Fruit fly (Drosophila melanogaster) whole organism, prepupa: ENCODE measurements around the gene GramD1B.
A peak's percentile ranks its signal among the peaks of the same experiment; 100 is the strongest.

ENCODE experiments used
- Blimp-1 ChIP-seq: fragments of 200-800 bp; sonication (Bioruptor generic); optimal IDR thresholded peaks from 3 replicates; lab custom pipeline; 2017; ENCODE audit warnings: missing biosample characterization, missing genetic modification characterization, mild to moderate bottlenecking, moderate library complexity, missing genetic modification reagents
- CG11762 ChIP-seq: fragments of 200-800 bp; sonication (Bioruptor generic); optimal IDR thresholded peaks from 3 replicates; lab custom pipeline; 2016; ENCODE audit warnings: missing biosample characterization, missing genetic modification characterization; ENCODE audit not compliant: insufficient read depth
- CG11902 ChIP-seq: fragments of 200-800 bp; sonication (Bioruptor generic); optimal IDR thresholded peaks from 3 replicates; lab custom pipeline; 2016; ENCODE audit warnings: missing biosample characterization, missing genetic modification characterization
- CG15336 ChIP-seq: fragments of 200-800 bp; sonication (Bioruptor generic); IDR thresholded peaks from 2 replicates; pipeline ENCODE4 v1.3.6; 2022; ENCODE audit warnings: missing biosample characterization, missing genetic modification characterization
- CG1621 ChIP-seq: fragments of 200-800 bp; sonication (Bioruptor generic); optimal IDR thresholded peaks from 3 replicates; lab custom pipeline; 2018; ENCODE audit warnings: missing biosample characterization, mild to moderate bottlenecking, missing genetic modification characterization
- CG3032 ChIP-seq: fragments of 200-800 bp; optimal IDR thresholded peaks from 2 replicates; lab custom pipeline; 2019; ENCODE audit warnings: missing biosample characterization, mild to moderate bottlenecking, missing genetic modification characterization, moderate library complexity
- CG32006 ChIP-seq: fragments of 200-800 bp; sonication (Bioruptor generic); optimal IDR thresholded peaks from 3 replicates; lab custom pipeline; 2017; ENCODE audit warnings: missing biosample characterization, mild to moderate bottlenecking, missing genetic modification characterization
- CG34406 ChIP-seq: fragments of 200-800 bp; sonication (Bioruptor generic); optimal IDR thresholded peaks from 3 replicates; lab custom pipeline; 2016; ENCODE audit warnings: missing biosample characterization, missing genetic modification characterization
- CG4318 ChIP-seq: fragments of 200-800 bp; sonication (Bioruptor generic); optimal IDR thresholded peaks from 3 replicates; lab custom pipeline; 2017; ENCODE audit warnings: missing biosample characterization, mild to moderate bottlenecking, missing genetic modification characterization
- CG7368 ChIP-seq: fragments of 200-800 bp; sonication (Bioruptor generic); optimal IDR thresholded peaks from 3 replicates; lab custom pipeline; 2016; ENCODE audit warnings: missing biosample characterization, missing genetic modification characterization
- CG8119 ChIP-seq: fragments of 200-800 bp; sonication (Bioruptor generic); IDR thresholded peaks from 3 replicates; pipeline ENCODE4 v1.3.6; 2022; ENCODE audit warnings: missing biosample characterization, missing genetic modification characterization
- CG8319 ChIP-seq: fragments of 200-800 bp; sonication (Bioruptor generic); optimal IDR thresholded peaks from 3 replicates; lab custom pipeline; 2016; ENCODE audit warnings: missing biosample characterization, missing genetic modification characterization
- CG8632 ChIP-seq: fragments of 200-800 bp; sonication (Bioruptor generic); optimal IDR thresholded peaks from 3 replicates; lab custom pipeline; 2016; ENCODE audit warnings: missing biosample characterization, missing genetic modification characterization
- CG9139 ChIP-seq: fragments of 200-800 bp; sonication (Bioruptor generic); optimal IDR thresholded peaks from 3 replicates; lab custom pipeline; 2017; ENCODE audit warnings: missing biosample characterization, mild to moderate bottlenecking, missing genetic modification characterization
- Eip75B ChIP-seq: fragments of 200-800 bp; sonication (Bioruptor generic); optimal IDR thresholded peaks from 3 replicates; lab custom pipeline; 2016; ENCODE audit warnings: missing biosample characterization, missing genetic modification characterization
- Ets96B ChIP-seq: fragments of 200-800 bp; optimal IDR thresholded peaks from 2 replicates; lab custom pipeline; 2019; ENCODE audit warnings: missing biosample characterization, mild to moderate bottlenecking, missing genetic modification characterization, moderate library complexity
- Gug ChIP-seq: fragments of 200-800 bp; sonication (Bioruptor generic); IDR thresholded peaks from 2 replicates; pipeline ENCODE4 v1.3.6; 2022; ENCODE audit warnings: missing biosample characterization, missing genetic modification characterization
- Hr38 ChIP-seq: sonication (Bioruptor generic); optimal IDR thresholded peaks from 2 replicates; lab custom pipeline; 2016; ENCODE audit warnings: missing biosample characterization, missing genetic modification characterization
- Hr39 ChIP-seq: fragments of 200-800 bp; sonication (Bioruptor generic); optimal IDR thresholded peaks from 2 replicates; lab custom pipeline; 2016; ENCODE audit warnings: missing biosample characterization, missing genetic modification characterization
- Lpt ChIP-seq: fragments of 200-800 bp; sonication (Bioruptor generic); optimal IDR thresholded peaks from 3 replicates; lab custom pipeline; 2016; ENCODE audit warnings: missing biosample characterization, missing genetic modification characterization
- Met ChIP-seq: fragments of 200-800 bp; sonication (Bioruptor generic); optimal IDR thresholded peaks from 3 replicates; lab custom pipeline; 2016; ENCODE audit warnings: missing biosample characterization, missing genetic modification characterization
- OdsH ChIP-seq: fragments of 200-800 bp; sonication (Bioruptor generic); optimal IDR thresholded peaks from 3 replicates; lab custom pipeline; 2016; ENCODE audit warnings: missing biosample characterization, missing genetic modification characterization
- Smox ChIP-seq: fragments of 200-800 bp; sonication (Bioruptor generic); optimal IDR thresholded peaks from 3 replicates; lab custom pipeline; 2016; ENCODE audit warnings: missing biosample characterization, missing genetic modification characterization
- Sox102F ChIP-seq: fragments of 200-800 bp; sonication (Bioruptor generic); optimal IDR thresholded peaks from 2 replicates; lab custom pipeline; 2016; ENCODE audit warnings: missing biosample characterization, mild to moderate bottlenecking, missing genetic modification characterization
- Sox15 ChIP-seq: fragments of 200-800 bp; sonication (Bioruptor generic); optimal IDR thresholded peaks from 3 replicates; lab custom pipeline; 2016; ENCODE audit warnings: missing biosample characterization, missing genetic modification characterization
- cyc ChIP-seq: fragments of 200-800 bp; sonication (Bioruptor generic); optimal IDR thresholded peaks from 3 replicates; lab custom pipeline; 2016; ENCODE audit warnings: missing biosample characterization, missing genetic modification characterization
- dac ChIP-seq: fragments of 200-800 bp; sonication (Bioruptor generic); optimal IDR thresholded peaks from 2 replicates; lab custom pipeline; 2017; ENCODE audit warnings: missing biosample characterization, mild to moderate bottlenecking, missing genetic modification characterization
- eg ChIP-seq: fragments of 200-800 bp; sonication (Bioruptor generic); IDR thresholded peaks from 3 replicates; pipeline ENCODE4 v1.3.6; 2022; ENCODE audit warnings: missing biosample characterization, missing genetic modification characterization
- esn ChIP-seq: fragments of 200-800 bp; sonication (Bioruptor generic); optimal IDR thresholded peaks from 2 replicates; lab custom pipeline; 2016; ENCODE audit warnings: missing biosample characterization, mild to moderate bottlenecking, missing genetic modification characterization, moderate library complexity
- fd59A ChIP-seq: fragments of 200-800 bp; sonication (Bioruptor generic); optimal IDR thresholded peaks from 2 replicates; lab custom pipeline; 2017; ENCODE audit warnings: missing biosample characterization, mild to moderate bottlenecking, missing genetic modification characterization, missing genetic modification reagents
- fd85E ChIP-seq: fragments of 200-800 bp; sonication (Bioruptor generic); optimal IDR thresholded peaks from 3 replicates; lab custom pipeline; 2016; ENCODE audit warnings: missing biosample characterization, missing genetic modification characterization
- lz ChIP-seq: fragments of 200-800 bp; sonication (Bioruptor generic); optimal IDR thresholded peaks from 3 replicates; lab custom pipeline; 2016; ENCODE audit warnings: missing biosample characterization, missing genetic modification characterization
- net ChIP-seq: fragments of 200-800 bp; sonication (Bioruptor generic); optimal IDR thresholded peaks from 3 replicates; lab custom pipeline; 2016; ENCODE audit warnings: missing biosample characterization, missing genetic modification characterization
- salr ChIP-seq, 2 experiments: fragments of 200-800 bp; sonication (Bioruptor generic); optimal IDR thresholded peaks; 3 replicates each; lab custom pipeline; 2016 to 2018; ENCODE audit warnings: missing biosample characterization in 2 of 2, missing genetic modification characterization in 2 of 2, mild to moderate bottlenecking in 1 of 2
- ss ChIP-seq, 2 experiments: fragments of 200-800 bp; sonication (Bioruptor generic); optimal IDR thresholded peaks; 2 replicates in 1 of 2; 3 replicates in 1 of 2; lab custom pipeline; 2017 to 2018; ENCODE audit warnings: mild to moderate bottlenecking in 2 of 2, missing biosample characterization in 2 of 2, missing genetic modification characterization in 2 of 2, moderate library complexity in 1 of 2
- topi ChIP-seq: fragments of 200-800 bp; sonication (Bioruptor generic); optimal IDR thresholded peaks from 3 replicates; lab custom pipeline; 2016; ENCODE audit warnings: missing biosample characterization, missing genetic modification characterization
- vri ChIP-seq: fragments of 200-800 bp; sonication (Bioruptor generic); optimal IDR thresholded peaks from 3 replicates; lab custom pipeline; 2016; ENCODE audit warnings: missing biosample characterization, mild to moderate bottlenecking, missing genetic modification characterization

Gene GramD1B

dm6 chr2L:3416527-3417304, 43.5 kb upstream of the GramD1B start, which contains the start of gene CG31952 (continued):
- TF ChIP-seq net (GFP tag; lab: Kevin White, UChicago) = peak; percentile 51
- no peak for TF ChIP-seq lz (GFP tag; lab: Kevin White, UChicago)
- TF ChIP-seq CG8319 (GFP tag; lab: Kevin White, UChicago) = no peak
- no peak for TF ChIP-seq CG3032 (tag; lab: Kevin White, UChicago)
- no peak for TF ChIP-seq Hr39 (GFP tag; lab: Kevin White, UChicago)
- no peak for TF ChIP-seq Sox102F
- peak; percentile 23 for TF ChIP-seq CG34406
- no peak for TF ChIP-seq Smox (GFP tag; lab: Kevin White, UChicago)
- TF ChIP-seq Lpt (GFP tag; lab: Kevin White, UChicago) = no peak
- TF ChIP-seq fd59A = no peak
- peak; percentile 26 for TF ChIP-seq Sox15 (GFP tag; lab: Kevin White, UChicago)
- no peak for TF ChIP-seq CG4318 (GFP tag; lab: Kevin White, UChicago)
- peak in 1 of 2 experiments; percentile 37 for TF ChIP-seq ss (GFP tag; optimal IDR thresholded peaks at IDR 0.05; lab: Kevin White, UChicago)
- TF ChIP-seq dac = no peak
- peak; percentile 33 for TF ChIP-seq Blimp-1 (GFP tag; lab: Kevin White, UChicago)
- no peak for TF ChIP-seq esn (GFP tag; lab: Kevin White, UChicago)
- no peak for TF ChIP-seq CG32006
- peak; percentile 35 for TF ChIP-seq Ets96B (tag; lab: Kevin White, UChicago)
- TF ChIP-seq CG11902 (GFP tag; lab: Kevin White, UChicago) = peak; percentile 30
- peak; percentile 46 for TF ChIP-seq CG7368
- TF ChIP-seq CG1621 (tag; lab: Kevin White, UChicago) = no peak
- TF ChIP-seq CG11762 = no peak
- TF ChIP-seq salr (GFP tag; optimal IDR thresholded peaks at IDR 0.05; lab: Kevin White, UChicago) = no peak
- peak; percentile 69 for TF ChIP-seq CG15336
- no peak for TF ChIP-seq Met (GFP tag; lab: Kevin White, UChicago)
- TF ChIP-seq CG8632 (GFP tag; lab: Kevin White, UChicago) = peak; percentile 38
- no peak for TF ChIP-seq fd85E (GFP tag; lab: Kevin White, UChicago)
- peak; percentile 30 for TF ChIP-seq topi
- no peak for TF ChIP-seq Gug
- TF ChIP-seq Hr38 (GFP tag; lab: Kevin White, UChicago) = no peak
- no peak for TF ChIP-seq vri (GFP tag; lab: Kevin White, UChicago)
- TF ChIP-seq cyc (GFP tag; lab: Kevin White, UChicago) = no peak
- TF ChIP-seq eg (GFP tag; lab: Robert Waterston, UW) = 0 out of 3 replicates have a peak, but pooled peaks have one; percentile 23
- no peak for TF ChIP-seq CG9139 (GFP tag; lab: Kevin White, UChicago)
- TF ChIP-seq OdsH (GFP tag; lab: Kevin White, UChicago) = peak; percentile 13
- 0 out of 3 replicates have a peak, but pooled peaks have one; percentile 14 for TF ChIP-seq CG8119 (GFP tag; lab: Robert Waterston, UW)

DNA sequence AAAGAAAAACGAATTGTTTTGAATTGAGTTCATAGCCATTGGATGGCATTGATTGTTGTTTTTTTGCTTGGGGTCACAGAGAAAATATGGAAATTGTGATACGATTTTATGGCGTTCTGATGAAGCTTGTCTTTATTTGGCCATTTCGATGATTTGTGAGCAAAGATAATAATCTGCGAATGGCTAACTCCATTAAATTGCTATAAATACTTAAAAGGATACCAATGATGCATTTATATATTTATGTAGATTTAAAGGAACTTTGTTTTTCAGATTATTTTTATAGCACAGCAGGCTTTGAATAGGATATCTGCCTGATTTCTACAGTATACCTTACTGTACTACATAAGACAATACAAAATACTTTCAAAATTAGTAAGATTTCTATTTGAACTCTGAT, 37.1 kb upstream of the GramD1B start, which contains the start of gene CG8840:
TSS of gene CG8840 (plus strand) at position 301 of the 400 bp plus-strand sequence.
- no peak for TF ChIP-seq Met (GFP tag; lab: Kevin White, UChicago)
- no peak for TF ChIP-seq CG8319 (GFP tag; lab: Kevin White, UChicago)
- TF ChIP-seq Eip75B (GFP tag; lab: Kevin White, UChicago) = no peak
- no peak for TF ChIP-seq lz (GFP tag; lab: Kevin White, UChicago)
- no peak for TF ChIP-seq esn (GFP tag; lab: Kevin White, UChicago)

DNA sequence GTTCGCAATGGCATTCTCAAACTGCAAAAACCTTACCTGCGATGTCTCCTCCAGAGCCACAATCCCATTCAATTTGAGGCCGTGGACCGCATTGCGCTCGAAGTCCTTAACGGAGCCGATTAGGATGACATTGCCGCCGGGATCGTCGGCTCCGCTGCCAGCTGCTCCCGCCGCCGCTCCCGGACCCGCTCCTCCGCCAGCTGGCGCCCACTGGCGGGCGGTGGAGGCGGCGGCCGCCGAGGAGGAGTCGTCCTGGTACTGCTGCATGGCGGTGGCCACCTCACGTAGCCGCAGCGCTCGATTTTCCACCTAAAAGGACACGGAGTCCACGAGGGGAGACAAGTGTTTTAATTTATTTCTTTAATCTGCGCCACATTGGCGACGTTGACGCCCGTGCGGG, 34.5 kb upstream of the GramD1B start:
- TF ChIP-seq eg (GFP tag; lab: Robert Waterston, UW) = no peak
- TF ChIP-seq Sox15 (GFP tag; lab: Kevin White, UChicago) = no peak
- no peak for TF ChIP-seq Lpt (GFP tag; lab: Kevin White, UChicago)
- TF ChIP-seq CG3032 (tag; lab: Kevin White, UChicago) = no peak
- TF ChIP-seq Hr39 (GFP tag; lab: Kevin White, UChicago) = no peak
- TF ChIP-seq, all 60 proteins: peak for 0
